Fruit fly (Drosophila melanogaster) whole organism, embryonic: ENCODE results near the gene lok.
A peak's percentile ranks its signal among the peaks of the same experiment; 100 is the strongest.

Source experiments
- Antp ChIP-seq: fragments of 200-800 bp; sonication (Bioruptor generic); optimal IDR thresholded peaks from 3 replicates; lab custom pipeline; 2016; ENCODE audit warnings: missing biosample characterization, missing genetic modification characterization
- Asciz ChIP-seq: fragments of 200-800 bp; sonication (Bioruptor generic); optimal IDR thresholded peaks from 2 replicates; lab custom pipeline; 2017; ENCODE audit warnings: missing biosample characterization, mild to moderate bottlenecking, missing genetic modification characterization, missing genetic modification reagents
- BEAF-32 ChIP-seq: fragments of 200-800 bp; sonication (Bioruptor generic); optimal IDR thresholded peaks from 3 replicates; lab custom pipeline; 2017; ENCODE audit warnings: missing biosample characterization, missing genetic modification characterization, mild to moderate bottlenecking, moderate library complexity, missing genetic modification reagents
- CG1233 ChIP-seq: fragments of 200-800 bp; sonication (Bioruptor generic); optimal IDR thresholded peaks from 4 replicates; lab custom pipeline; 2018; ENCODE audit warnings: missing biosample characterization, mild to moderate bottlenecking, missing genetic modification characterization
- CG13775 ChIP-seq: fragments of 200-800 bp; sonication (Bioruptor generic); optimal IDR thresholded peaks from 3 replicates; lab custom pipeline; 2017; ENCODE audit warnings: missing biosample characterization, mild to moderate bottlenecking, missing genetic modification characterization
- CG1529 ChIP-seq: fragments of 200-800 bp; sonication (Bioruptor generic); optimal IDR thresholded peaks from 3 replicates; lab custom pipeline; 2018; ENCODE audit warnings: missing biosample characterization, missing genetic modification characterization
- CG15479 ChIP-seq: fragments of 200-800 bp; sonication (Bioruptor generic); optimal IDR thresholded peaks from 3 replicates; lab custom pipeline; 2019; ENCODE audit warnings: missing biosample characterization, mild to moderate bottlenecking, missing genetic modification characterization, moderate library complexity
- CG1603 ChIP-seq: fragments of 200-800 bp; sonication (Bioruptor generic); optimal IDR thresholded peaks from 2 replicates; lab custom pipeline; 2019; ENCODE audit warnings: missing biosample characterization, mild to moderate bottlenecking, missing genetic modification characterization, moderate library complexity
- CG17359 ChIP-seq: fragments of 200-800 bp; sonication (Bioruptor generic); optimal IDR thresholded peaks from 3 replicates; lab custom pipeline; 2018; ENCODE audit warnings: missing biosample characterization, mild to moderate bottlenecking, missing genetic modification characterization, moderate library complexity
- CG17568 ChIP-seq: fragments of 200-800 bp; sonication (Bioruptor generic); optimal IDR thresholded peaks from 2 replicates; lab custom pipeline; 2018; ENCODE audit warnings: missing biosample characterization, mild to moderate bottlenecking, missing genetic modification characterization, moderate library complexity
- CG17829 ChIP-seq: fragments of 200-800 bp; optimal IDR thresholded peaks from 2 replicates; lab custom pipeline; 2019; ENCODE audit warnings: missing biosample characterization, mild to moderate bottlenecking, missing genetic modification characterization, moderate library complexity
- CG1792 ChIP-seq: fragments of 200-800 bp; sonication (Bioruptor generic); optimal IDR thresholded peaks from 2 replicates; lab custom pipeline; 2016; ENCODE audit warnings: missing biosample characterization, missing genetic modification characterization
- CG18764 ChIP-seq: fragments of 200-800 bp; sonication (Bioruptor generic); optimal IDR thresholded peaks from 3 replicates; lab custom pipeline; 2016; ENCODE audit warnings: missing biosample characterization, missing genetic modification characterization
- CG31441 ChIP-seq: fragments of 200-800 bp; sonication (Bioruptor generic); IDR thresholded peaks from 2 replicates; pipeline ENCODE4 v1.3.6; 2022; ENCODE audit warnings: missing biosample characterization, missing genetic modification characterization
- CG3163 ChIP-seq: fragments of 200-800 bp; sonication (Bioruptor generic); optimal IDR thresholded peaks from 3 replicates; lab custom pipeline; 2016; ENCODE audit warnings: missing biosample characterization, missing genetic modification characterization
- CG4404 ChIP-seq: fragments of 200-800 bp; sonication (Bioruptor generic); IDR thresholded peaks from 2 replicates; pipeline ENCODE4 v1.3.6; 2022; ENCODE audit warnings: missing biosample characterization, missing genetic modification characterization
- CG6254 ChIP-seq: fragments of 200-800 bp; sonication (Bioruptor generic); optimal IDR thresholded peaks from 3 replicates; lab custom pipeline; 2017; ENCODE audit warnings: mild to moderate bottlenecking, missing biosample characterization, missing genetic modification reagents, missing genetic modification characterization
- CG6791 ChIP-seq: fragments of 200-800 bp; sonication (Bioruptor generic); IDR thresholded peaks from 3 replicates; pipeline ENCODE4 v1.3.6; 2022; ENCODE audit warnings: missing biosample characterization, missing genetic modification characterization; ENCODE audit not compliant: partially characterized antibody
- CG7372 ChIP-seq: fragments of 200-800 bp; sonication (Bioruptor generic); IDR thresholded peaks from 2 replicates; pipeline ENCODE4 v1.3.6; 2022; ENCODE audit warnings: missing biosample characterization, missing genetic modification characterization
- CG9727 ChIP-seq: fragments of 200-800 bp; sonication (Bioruptor generic); optimal IDR thresholded peaks from 3 replicates; lab custom pipeline; 2017; ENCODE audit warnings: missing biosample characterization, mild to moderate bottlenecking, missing genetic modification characterization
- Dip2 ChIP-seq: fragments of 200-800 bp; sonication (Bioruptor generic); IDR thresholded peaks from 2 replicates; pipeline ENCODE4 v1.3.6; 2022; ENCODE audit warnings: missing biosample characterization, missing genetic modification characterization
- Doc3 ChIP-seq: fragments of 200-800 bp; sonication (Bioruptor generic); IDR thresholded peaks from 3 replicates; pipeline ENCODE4 v1.3.6; 2022; ENCODE audit warnings: missing biosample characterization, missing genetic modification characterization; ENCODE audit not compliant: partially characterized antibody
- E2f1 ChIP-seq: fragments of 200-800 bp; sonication (Bioruptor generic); IDR thresholded peaks from 2 replicates; pipeline ENCODE4 v1.3.6; 2022; ENCODE audit warnings: missing biosample characterization, missing genetic modification characterization
- Gug ChIP-seq: fragments of 200-800 bp; sonication (Bioruptor generic); IDR thresholded peaks from 4 replicates; pipeline ENCODE4 v1.3.6; 2022; ENCODE audit warnings: missing biosample characterization, missing genetic modification characterization
- HLH3B ChIP-seq: fragments of 200-800 bp; sonication (Bioruptor generic); IDR thresholded peaks from 2 replicates; pipeline ENCODE4 v1.3.6; 2022; ENCODE audit warnings: missing biosample characterization, missing genetic modification characterization
- Lhr ChIP-seq: fragments of 200-800 bp; sonication (Bioruptor generic); optimal IDR thresholded peaks from 3 replicates; lab custom pipeline; 2017; ENCODE audit warnings: mild to moderate bottlenecking, missing biosample characterization, missing genetic modification reagents, missing genetic modification characterization
- Myb ChIP-seq: fragments of 200-800 bp; sonication (Bioruptor generic); optimal IDR thresholded peaks from 2 replicates; lab custom pipeline; 2016; ENCODE audit warnings: missing biosample characterization, missing genetic modification characterization
- Taf1 ChIP-seq: fragments of 200-800 bp; sonication (Bioruptor generic); IDR thresholded peaks from 2 replicates; pipeline ENCODE4 v1.3.6; 2022; ENCODE audit warnings: missing biosample characterization, missing genetic modification characterization
- ab ChIP-seq: fragments of 200-800 bp; sonication (Bioruptor generic); optimal IDR thresholded peaks from 2 replicates; lab custom pipeline; 2016; ENCODE audit warnings: missing biosample characterization, missing genetic modification characterization
- az2 ChIP-seq: fragments of 200-800 bp; sonication (Bioruptor generic); optimal IDR thresholded peaks from 3 replicates; lab custom pipeline; 2016; ENCODE audit warnings: missing biosample characterization, missing genetic modification characterization
- bigmax ChIP-seq: fragments of 200-800 bp; sonication (Bioruptor generic); optimal IDR thresholded peaks from 2 replicates; lab custom pipeline; 2018; ENCODE audit warnings: missing biosample characterization, mild to moderate bottlenecking, missing genetic modification characterization
- bowl ChIP-seq: fragments of 200-800 bp; sonication (Bioruptor generic); IDR thresholded peaks from 2 replicates; pipeline ENCODE4 v1.3.6; 2022; ENCODE audit warnings: missing biosample characterization, missing genetic modification characterization
- dan ChIP-seq: fragments of 200-800 bp; sonication (Bioruptor generic); IDR thresholded peaks from 2 replicates; pipeline ENCODE4 v1.3.6; 2022; ENCODE audit warnings: missing biosample characterization, missing genetic modification characterization
- ems ChIP-seq: fragments of 200-800 bp; sonication (Bioruptor generic); optimal IDR thresholded peaks from 3 replicates; lab custom pipeline; 2016; ENCODE audit warnings: missing biosample characterization, missing genetic modification characterization
- fd96Cb ChIP-seq: fragments of 200-800 bp; sonication (Bioruptor generic); optimal IDR thresholded peaks from 2 replicates; lab custom pipeline; 2018; ENCODE audit warnings: missing biosample characterization, mild to moderate bottlenecking, missing genetic modification characterization, moderate library complexity
- ftz-f1 ChIP-seq: fragments of 200-800 bp; sonication (Bioruptor generic); optimal IDR thresholded peaks from 2 replicates; lab custom pipeline; 2016; ENCODE audit warnings: missing biosample characterization, missing genetic modification characterization
- fu2 ChIP-seq: fragments of 200-800 bp; sonication (Bioruptor generic); optimal IDR thresholded peaks from 2 replicates; lab custom pipeline; 2016; ENCODE audit warnings: missing biosample characterization, missing genetic modification characterization
- gem ChIP-seq: fragments of 200-800 bp; sonication (Bioruptor generic); optimal IDR thresholded peaks from 2 replicates; lab custom pipeline; 2019; ENCODE audit warnings: missing biosample characterization, mild to moderate bottlenecking, missing genetic modification characterization, moderate library complexity
- ham ChIP-seq: fragments of 200-800 bp; sonication (Bioruptor generic); IDR thresholded peaks from 2 replicates; pipeline ENCODE4 v1.3.6; 2022; ENCODE audit warnings: missing biosample characterization, missing genetic modification characterization
- lab ChIP-seq: fragments of 200-800 bp; sonication (Bioruptor generic); optimal IDR thresholded peaks from 3 replicates; lab custom pipeline; 2017; ENCODE audit warnings: missing biosample characterization, missing genetic modification characterization, mild to moderate bottlenecking, moderate library complexity, missing genetic modification reagents
- luna ChIP-seq: fragments of 200-800 bp; sonication (Bioruptor generic); optimal IDR thresholded peaks from 2 replicates; lab custom pipeline; 2016; ENCODE audit warnings: missing biosample characterization, missing genetic modification characterization
- nom ChIP-seq: fragments of 200-800 bp; sonication (Bioruptor generic); optimal IDR thresholded peaks from 2 replicates; lab custom pipeline; 2017; ENCODE audit warnings: missing biosample characterization, missing genetic modification characterization, mild to moderate bottlenecking, moderate library complexity, missing genetic modification reagents
- pan ChIP-seq, 4 experiments: fragments of >200 bp in 3 of 4; fragments of 200-800 bp in 1 of 4; sonication (Bioruptor generic) in 1 of 4; optimal IDR thresholded peaks in 3 of 4; IDR thresholded peaks in 1 of 4; 2 replicates each; pipeline versions ENCODE4 v1.3.6 to Lab custom; 2017 to 2022; ENCODE audit warnings: missing biosample characterization in 2 of 4, missing genetic modification characterization in 2 of 4, mixed read lengths in 1 of 4
- pb ChIP-seq: fragments of 200-800 bp; sonication (Bioruptor generic); optimal IDR thresholded peaks from 3 replicates; lab custom pipeline; 2016; ENCODE audit warnings: missing biosample characterization, missing genetic modification characterization
- rib ChIP-seq: fragments of 200-800 bp; sonication (Bioruptor generic); IDR thresholded peaks from 2 replicates; pipeline ENCODE4 v1.3.6; 2022; ENCODE audit warnings: missing biosample characterization, missing genetic modification characterization
- seq ChIP-seq: fragments of 200-800 bp; sonication (Bioruptor generic); IDR thresholded peaks from 2 replicates; pipeline ENCODE4 v1.3.6; 2022; ENCODE audit warnings: missing biosample characterization, missing genetic modification characterization
- sima ChIP-seq: fragments of 200-800 bp; sonication (Bioruptor generic); optimal IDR thresholded peaks from 2 replicates; lab custom pipeline; 2016; ENCODE audit warnings: missing biosample characterization, missing genetic modification characterization
- slbo ChIP-seq: fragments of 200-800 bp; sonication (Bioruptor generic); IDR thresholded peaks from 2 replicates; pipeline ENCODE4 v1.3.6; 2022; ENCODE audit warnings: missing biosample characterization, missing genetic modification characterization
- sna ChIP-seq: fragments of 200-800 bp; sonication (Bioruptor generic); IDR thresholded peaks from 2 replicates; pipeline ENCODE4 v1.3.6; 2022; ENCODE audit warnings: missing biosample characterization, missing genetic modification characterization; ENCODE audit not compliant: partially characterized antibody
- so ChIP-seq: fragments of 200-800 bp; sonication (Bioruptor generic); IDR thresholded peaks from 3 replicates; pipeline ENCODE4 v1.3.6; 2022; ENCODE audit warnings: missing biosample characterization, missing genetic modification characterization

Gene lok

dm6 chr2L:20078880-20079279 lies 17.7 kb downstream of the lok start (continued):
- TF ChIP-seq ftz-f1 (peak; percentile 24), CG1603 (tag; lab: Kevin White, UChicago) (no peak), slbo (GFP tag; lab: Robert Waterston, UW) (peak; percentile 33; the same call in 1 of the 2 replicates), CG4404 (0 out of 2 replicates have a peak, but pooled peaks have one; percentile 29), seq (GFP tag; lab: Robert Waterston, UW) (peak; percentile 49; the same call in 1 of the 2 replicates), CG15479 (no peak), dan (no peak), CG1792 (peak; percentile 32), fd96Cb (tag; lab: Kevin White, UChicago) (peak; percentile 9), Doc3 (GFP tag; lab: Robert Waterston, UW) (no peak), CG7372 (GFP tag; lab: Robert Waterston, UW) (no peak), CG17829 (tag; lab: Kevin White, UChicago) (no peak), Lhr (GFP tag; lab: Kevin White, UChicago) (no peak), CG9727 (GFP tag; lab: Kevin White, UChicago) (peak; percentile 38), pan (optimal IDR thresholded peaks at IDR 0.05; lab: Kevin White, UChicago) (no peak), pan (GFP tag; optimal IDR thresholded peaks at IDR 0.05 in 1 of 2, IDR thresholded peaks at IDR 0.05 in 1 of 2) (no peak), bigmax (no peak), Taf1 (GFP tag; lab: Robert Waterston, UW) (0 out of 2 replicates have a peak, but pooled peaks have one; percentile 22), Dip2 (GFP tag; lab: Robert Waterston, UW) (no peak), luna (GFP tag; lab: Kevin White, UChicago) (no peak), bowl (GFP tag; lab: Robert Waterston, UW) (no peak), CG31441 (GFP tag; lab: Robert Waterston, UW) (no peak), gem (tag; lab: Kevin White, UChicago) (peak; percentile 37), sima (GFP tag; lab: Kevin White, UChicago) (no peak), fu2 (peak; percentile 46), CG1233 (no peak), Gug (0 out of 4 replicates have a peak, but pooled peaks have one; percentile 20), pb (GFP tag; lab: Kevin White, UChicago) (peak; percentile 7), Asciz (GFP tag; lab: Kevin White, UChicago) (no peak), Myb (GFP tag; lab: Kevin White, UChicago) (peak; percentile 16), CG17359 (tag; lab: Kevin White, UChicago) (no peak), CG13775 (GFP tag; lab: Kevin White, UChicago) (peak; percentile 22), CG6254 (GFP tag; lab: Kevin White, UChicago) (no peak), CG1529 (GFP tag; lab: Kevin White, UChicago) (no peak), CG17568 (GFP tag; lab: Kevin White, UChicago) (no peak), ems (peak; percentile 10), sna (GFP tag; lab: Robert Waterston, UW) (no peak), ham (GFP tag; lab: Robert Waterston, UW) (no peak), lab (peak; percentile 39), rib (GFP tag; lab: Robert Waterston, UW) (0 out of 2 replicates have a peak, but pooled peaks have one; percentile 35), az2 (GFP tag; lab: Kevin White, UChicago) (no peak), CG3163 (GFP tag; lab: Kevin White, UChicago) (no peak), CG6791 (no peak), CG18764 (GFP tag; lab: Kevin White, UChicago) (no peak), so (no peak), nom (no peak), Antp (GFP tag; lab: Kevin White, UChicago) (no peak), E2f1 (GFP tag; lab: Robert Waterston, UW) (peak; percentile 43; the same call in 1 of the 2 replicates), HLH3B (GFP tag; lab: Robert Waterston, UW) (0 out of 2 replicates have a peak, but pooled peaks have one; percentile 12), BEAF-32 (GFP tag; lab: Kevin White, UChicago) (no peak), ab (GFP tag; lab: Kevin White, UChicago) (no peak)
